Fruit fly (Drosophila melanogaster): ENCODE measurements around the gene CG6675.

CG6675 gene

DNA sequence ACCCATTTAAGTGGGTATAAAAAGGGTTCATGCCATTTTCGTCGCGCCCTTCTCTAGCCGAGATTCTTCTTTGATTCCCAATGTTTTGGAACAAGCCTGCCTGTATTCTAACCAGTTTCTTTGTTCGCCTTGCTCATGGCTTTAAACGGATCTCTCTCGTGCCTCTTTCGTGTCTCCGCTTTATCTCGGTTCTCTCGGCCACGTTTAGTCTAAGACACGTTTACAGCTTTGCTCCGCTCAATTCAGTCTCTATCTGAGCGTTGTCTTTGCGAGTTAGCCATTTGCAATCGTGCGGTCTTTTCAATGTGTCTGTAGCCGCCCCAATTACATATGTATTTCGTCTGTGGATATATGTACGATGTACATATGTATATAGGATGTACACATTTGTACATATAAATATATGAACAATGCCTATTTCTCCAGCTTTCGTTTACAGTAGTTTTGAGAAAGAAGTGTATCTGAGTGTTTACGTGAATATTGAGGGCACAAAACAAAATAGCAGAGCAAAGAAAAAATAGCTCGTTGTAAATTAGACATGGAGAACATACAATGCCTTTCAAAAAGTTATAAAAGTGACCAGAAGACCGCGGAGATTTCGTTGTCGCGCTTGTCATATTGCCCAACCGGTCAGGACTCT lies 25.4 kb downstream of the CG6675 start:
- TF ChIP-seq pad (GFP tag; optimal IDR thresholded peaks at IDR 0.05) (peak; percentile 75), tj (GFP tag; optimal IDR thresholded peaks at IDR 0.05) (peak; percentile 2), Mnt (GFP tag; optimal IDR thresholded peaks at IDR 0.05) (no peak), cic (GFP tag; optimal IDR thresholded peaks at IDR 0.05) (peak; percentile 31)

DNA sequence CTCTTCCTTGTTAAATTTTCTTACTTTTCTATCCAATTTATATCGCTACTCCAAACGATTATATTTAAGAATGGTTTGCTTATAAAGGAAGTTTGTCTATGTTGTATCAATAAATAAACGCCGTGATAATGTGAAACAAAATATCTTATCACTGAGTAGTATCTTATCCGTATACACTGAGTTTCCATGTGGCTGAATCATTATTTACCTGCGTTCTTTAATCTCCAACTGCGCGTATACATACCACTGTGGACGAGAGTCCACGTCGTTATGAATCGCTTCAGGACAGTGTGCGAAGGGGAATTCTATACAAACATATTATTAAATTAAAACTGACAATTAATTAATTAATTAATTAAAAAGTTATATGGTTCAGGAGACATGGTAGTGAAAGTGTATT lies 30.6 kb downstream of the CG6675 start:
- no peak for TF ChIP-seq Crg-1 (GFP tag; optimal IDR thresholded peaks at IDR 0.05)
- TF ChIP-seq CG1620 (GFP tag; optimal IDR thresholded peaks at IDR 0.05): no peak
- TF ChIP-seq CG7045 (GFP tag; optimal IDR thresholded peaks at IDR 0.05): no peak
- no peak for TF ChIP-seq CG12768 (GFP tag; optimal IDR thresholded peaks at IDR 0.05)
- TF ChIP-seq cic (GFP tag; optimal IDR thresholded peaks at IDR 0.05): no peak
- no peak for TF ChIP-seq CG11617 (GFP tag; optimal IDR thresholded peaks at IDR 0.05)
- TF ChIP-seq Mnt (GFP tag; optimal IDR thresholded peaks at IDR 0.05): peak; percentile 40

DNA sequence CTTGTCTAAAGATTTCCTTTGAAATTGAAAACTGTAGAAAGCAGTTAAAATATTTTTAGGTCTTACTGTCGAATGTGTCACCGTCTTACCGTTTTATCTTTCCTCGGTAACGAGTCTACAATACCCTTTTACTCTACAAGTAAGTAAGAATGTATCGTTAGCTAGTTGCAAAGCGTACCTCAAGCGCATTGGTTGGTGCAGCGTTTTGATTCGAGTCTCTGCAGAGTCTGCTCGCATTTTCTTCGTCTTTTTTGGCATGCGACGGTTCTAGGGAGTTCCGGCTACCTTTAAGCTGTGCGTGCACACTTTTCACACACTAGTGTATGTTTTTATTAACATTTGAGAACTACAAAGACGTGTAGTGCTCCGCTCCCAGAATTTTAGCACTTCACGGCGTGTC lies 31.2 kb downstream of the CG6675 start:
- no peak for TF ChIP-seq CG33017 (tag; optimal IDR thresholded peaks at IDR 0.05)
- peak; percentile 30 for TF ChIP-seq Mnt (GFP tag; optimal IDR thresholded peaks at IDR 0.05)

DNA sequence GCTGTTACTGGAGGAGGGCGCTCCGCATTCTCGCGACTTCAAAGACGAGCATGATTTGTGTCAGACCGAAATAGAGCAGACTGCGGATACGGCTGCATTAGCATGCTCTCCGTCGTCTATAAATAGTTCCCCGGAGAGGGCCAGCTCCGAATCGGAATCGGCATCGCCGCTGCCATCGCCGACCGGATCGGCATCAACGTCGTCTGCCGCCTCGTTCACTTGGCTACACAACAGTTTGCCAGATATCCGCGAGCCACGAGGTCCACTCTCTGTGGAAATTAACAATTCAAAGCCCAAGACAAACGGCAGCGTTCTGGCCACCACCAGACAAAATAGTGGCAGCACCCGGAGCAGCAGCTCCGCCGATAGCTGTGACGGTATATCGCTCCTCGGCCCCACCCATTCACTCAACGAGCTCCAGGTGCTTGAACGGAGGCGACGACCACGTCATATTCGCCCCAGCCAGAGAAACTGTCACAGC lies 34.0 kb downstream of the CG6675 start:
- TF ChIP-seq cnc (optimal IDR thresholded peaks at IDR 0.05) (no peak), CG33017 (tag; optimal IDR thresholded peaks at IDR 0.05) (no peak), pad (GFP tag; optimal IDR thresholded peaks at IDR 0.05) (no peak), Clk (GFP tag; optimal IDR thresholded peaks at IDR 0.05) (no peak), Hr96 (GFP tag; optimal IDR thresholded peaks at IDR 0.05) (no peak), CG7101 (tag; optimal IDR thresholded peaks at IDR 0.05) (no peak), tj (GFP tag; optimal IDR thresholded peaks at IDR 0.05) (no peak), cic (GFP tag; optimal IDR thresholded peaks at IDR 0.05) (no peak), CG14711 (tag; optimal IDR thresholded peaks at IDR 0.05) (no peak), CG11617 (GFP tag; optimal IDR thresholded peaks at IDR 0.05) (no peak), Mnt (GFP tag; optimal IDR thresholded peaks at IDR 0.05) (no peak), CG5204 (GFP tag; optimal IDR thresholded peaks at IDR 0.05) (no peak), toe (GFP tag; optimal IDR thresholded peaks at IDR 0.05) (no peak), CG1620 (GFP tag; optimal IDR thresholded peaks at IDR 0.05) (no peak)

DNA sequence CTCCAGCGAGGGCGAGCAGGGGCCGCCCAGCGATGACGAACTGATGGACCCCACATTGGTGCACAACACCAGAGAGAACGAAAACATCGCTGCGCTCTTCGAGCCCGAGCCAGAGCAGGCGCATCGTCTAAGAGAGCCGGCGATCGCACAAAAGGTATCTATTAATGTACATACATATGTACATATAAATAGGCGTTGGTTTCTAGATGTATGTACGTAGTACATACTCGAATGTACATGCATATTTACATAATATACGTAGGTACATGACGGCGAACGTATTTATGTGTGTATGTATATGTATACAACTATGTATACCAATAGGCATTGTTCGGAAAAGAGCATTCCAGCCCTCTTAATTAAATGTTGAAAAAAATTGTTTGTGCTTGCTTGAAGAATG lies 35.4 kb downstream of the CG6675 start:
- no peak for TF ChIP-seq Hr96 (GFP tag; optimal IDR thresholded peaks at IDR 0.05)
- peak; percentile 89 for TF ChIP-seq kay (GFP tag; ENCODE audit: borderline replicate concordance)

DNA sequence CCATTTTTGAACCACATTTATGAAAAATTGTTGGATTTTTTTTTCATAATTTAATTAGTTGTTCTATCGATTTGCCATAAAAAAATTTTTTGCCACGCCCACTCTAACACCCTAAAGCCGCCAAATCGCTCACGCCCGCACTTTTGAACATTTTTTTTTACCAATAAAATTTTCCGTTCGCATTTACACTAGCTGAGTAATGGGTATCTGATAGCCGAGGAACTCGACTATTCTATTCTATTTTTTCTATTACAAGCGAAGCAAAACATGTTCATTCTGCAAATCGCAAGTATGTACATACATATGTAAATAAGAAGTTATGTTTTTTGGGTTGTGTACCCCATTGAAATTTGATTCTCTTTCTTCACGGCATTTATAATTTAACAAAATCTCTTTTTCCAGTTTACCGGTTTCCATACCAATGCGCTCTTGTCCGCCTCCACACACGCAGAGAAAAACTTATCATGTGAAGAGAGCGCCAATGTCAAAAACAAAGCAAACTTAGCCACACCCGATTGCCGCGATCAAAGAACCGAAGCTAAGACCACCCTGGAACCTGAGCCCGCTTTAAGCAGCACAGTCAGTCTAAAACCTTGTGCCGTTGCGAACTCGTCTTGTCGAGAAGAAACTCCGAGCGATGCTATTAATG lies 36.6 kb downstream of the CG6675 start:
- TF ChIP-seq Hr96 (GFP tag; optimal IDR thresholded peaks at IDR 0.05) (no peak), CG5204 (GFP tag; optimal IDR thresholded peaks at IDR 0.05) (no peak), bab1 (GFP tag; optimal IDR thresholded peaks at IDR 0.05) (no peak), kay (GFP tag; ENCODE audit: borderline replicate concordance) (no peak), Clk (GFP tag; optimal IDR thresholded peaks at IDR 0.05) (no peak), Crg-1 (GFP tag; optimal IDR thresholded peaks at IDR 0.05) (no peak), CG7101 (tag; optimal IDR thresholded peaks at IDR 0.05) (no peak), CG7045 (GFP tag; optimal IDR thresholded peaks at IDR 0.05) (no peak), cic (GFP tag; optimal IDR thresholded peaks at IDR 0.05) (no peak), Mnt (GFP tag; optimal IDR thresholded peaks at IDR 0.05) (no peak), CG11617 (GFP tag; optimal IDR thresholded peaks at IDR 0.05) (no peak), ovo (GFP tag; optimal IDR thresholded peaks at IDR 0.05) (no peak), toe (GFP tag; optimal IDR thresholded peaks at IDR 0.05) (no peak), tj (GFP tag; optimal IDR thresholded peaks at IDR 0.05) (no peak), pad (GFP tag; optimal IDR thresholded peaks at IDR 0.05) (no peak), CG14711 (tag; optimal IDR thresholded peaks at IDR 0.05) (no peak), CG1620 (GFP tag; optimal IDR thresholded peaks at IDR 0.05) (no peak), CG33017 (tag; optimal IDR thresholded peaks at IDR 0.05) (no peak)

DNA sequence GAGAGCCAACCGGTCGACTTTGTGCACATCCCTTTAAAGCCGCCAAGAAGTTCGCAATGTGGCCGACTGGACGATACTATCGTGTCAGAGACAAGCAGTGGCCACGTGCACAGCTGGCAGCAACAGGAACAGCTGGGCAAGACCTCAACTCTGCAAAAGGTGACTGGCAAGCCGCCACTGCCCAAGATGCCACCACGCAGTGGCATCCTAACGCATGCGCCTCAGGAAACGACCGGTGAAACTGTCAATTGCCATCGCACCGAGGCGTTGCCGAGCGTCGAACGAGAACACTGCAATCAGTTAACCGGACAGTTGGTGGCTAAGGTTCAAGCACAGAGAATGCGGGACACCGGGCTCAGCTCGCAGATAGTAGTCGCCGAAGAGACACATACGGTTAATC lies 37.5 kb downstream of the CG6675 start:
- no peak for TF ChIP-seq Mnt (GFP tag; optimal IDR thresholded peaks at IDR 0.05)
- TF ChIP-seq CG1620 (GFP tag; optimal IDR thresholded peaks at IDR 0.05): no peak
- no peak for TF ChIP-seq bab1 (GFP tag; optimal IDR thresholded peaks at IDR 0.05)
- no peak for TF ChIP-seq Hr96 (GFP tag; optimal IDR thresholded peaks at IDR 0.05)
- TF ChIP-seq pad (GFP tag; optimal IDR thresholded peaks at IDR 0.05): no peak
- TF ChIP-seq tj (GFP tag; optimal IDR thresholded peaks at IDR 0.05): no peak
- TF ChIP-seq CG5204 (GFP tag; optimal IDR thresholded peaks at IDR 0.05): no peak
- TF ChIP-seq cic (GFP tag; optimal IDR thresholded peaks at IDR 0.05): no peak
- TF ChIP-seq ovo (GFP tag; optimal IDR thresholded peaks at IDR 0.05): no peak

Measured in whole organism, adult.